Fruit fly (Drosophila melanogaster) whole organism, prepupa: ENCODE data around the gene CG14253.

Experiments
- CG10631 ChIP-seq: fragments of 200-800 bp; sonication (Bioruptor generic); optimal IDR thresholded peaks from 2 replicates; lab custom pipeline; 2016; ENCODE audit warnings: missing biosample characterization, missing genetic modification characterization
- CG10669 ChIP-seq: fragments of 200-800 bp; sonication (Bioruptor generic); optimal IDR thresholded peaks from 3 replicates; lab custom pipeline; 2018; ENCODE audit warnings: missing biosample characterization, mild to moderate bottlenecking, missing genetic modification characterization, moderate library complexity
- CG11762 ChIP-seq: fragments of 200-800 bp; sonication (Bioruptor generic); optimal IDR thresholded peaks from 3 replicates; lab custom pipeline; 2016; ENCODE audit warnings: missing biosample characterization, missing genetic modification characterization; ENCODE audit not compliant: insufficient read depth
- CG1621 ChIP-seq: fragments of 200-800 bp; sonication (Bioruptor generic); optimal IDR thresholded peaks from 3 replicates; lab custom pipeline; 2018; ENCODE audit warnings: missing biosample characterization, mild to moderate bottlenecking, missing genetic modification characterization
- CG16779 ChIP-seq: fragments of 200-800 bp; sonication (Bioruptor generic); optimal IDR thresholded peaks from 3 replicates; lab custom pipeline; 2017; ENCODE audit warnings: missing biosample characterization, mild to moderate bottlenecking, missing genetic modification characterization
- CG3032 ChIP-seq: fragments of 200-800 bp; optimal IDR thresholded peaks from 2 replicates; lab custom pipeline; 2019; ENCODE audit warnings: missing biosample characterization, mild to moderate bottlenecking, missing genetic modification characterization, moderate library complexity
- CG34406 ChIP-seq: fragments of 200-800 bp; sonication (Bioruptor generic); optimal IDR thresholded peaks from 3 replicates; lab custom pipeline; 2016; ENCODE audit warnings: missing biosample characterization, missing genetic modification characterization
- CG6163 ChIP-seq: fragments of 200-800 bp; sonication (Bioruptor generic); IDR thresholded peaks from 3 replicates; pipeline ENCODE4 v1.3.6; 2022; ENCODE audit warnings: missing biosample characterization, missing genetic modification characterization
- CG6276 ChIP-seq: fragments of 200-800 bp; sonication (Bioruptor generic); optimal IDR thresholded peaks from 2 replicates; lab custom pipeline; 2017; ENCODE audit warnings: missing biosample characterization, mild to moderate bottlenecking, missing genetic modification characterization
- CG6792 ChIP-seq: fragments of 200-800 bp; sonication (Bioruptor generic); optimal IDR thresholded peaks from 3 replicates; lab custom pipeline; 2016; ENCODE audit warnings: missing biosample characterization, missing genetic modification characterization
- CG6854 ChIP-seq: fragments of 200-800 bp; sonication (Bioruptor generic); optimal IDR thresholded peaks from 2 replicates; lab custom pipeline; 2017; ENCODE audit warnings: missing biosample characterization, mild to moderate bottlenecking, missing genetic modification characterization
- CG8319 ChIP-seq: fragments of 200-800 bp; sonication (Bioruptor generic); optimal IDR thresholded peaks from 3 replicates; lab custom pipeline; 2016; ENCODE audit warnings: missing biosample characterization, missing genetic modification characterization
- CG8632 ChIP-seq: fragments of 200-800 bp; sonication (Bioruptor generic); optimal IDR thresholded peaks from 3 replicates; lab custom pipeline; 2016; ENCODE audit warnings: missing biosample characterization, missing genetic modification characterization
- Eip75B ChIP-seq: fragments of 200-800 bp; sonication (Bioruptor generic); optimal IDR thresholded peaks from 3 replicates; lab custom pipeline; 2016; ENCODE audit warnings: missing biosample characterization, missing genetic modification characterization
- Eip78C ChIP-seq: fragments of 200-800 bp; sonication (Bioruptor generic); peaks from one replicate; lab custom pipeline; 2016; ENCODE audit warnings: missing biosample characterization, missing genetic modification characterization
- Eip93F ChIP-seq: fragments of 200-800 bp; sonication (Bioruptor generic); optimal IDR thresholded peaks from 2 replicates; lab custom pipeline; 2016; ENCODE audit warnings: missing biosample characterization, mild to moderate bottlenecking, missing genetic modification characterization
- Ets21C ChIP-seq: fragments of 200-800 bp; sonication (Bioruptor generic); optimal IDR thresholded peaks from 3 replicates; lab custom pipeline; 2016; ENCODE audit warnings: missing biosample characterization, missing genetic modification characterization
- Ets96B ChIP-seq: fragments of 200-800 bp; optimal IDR thresholded peaks from 2 replicates; lab custom pipeline; 2019; ENCODE audit warnings: missing biosample characterization, mild to moderate bottlenecking, missing genetic modification characterization, moderate library complexity
- Hr4 ChIP-seq: fragments of 200-800 bp; sonication (Bioruptor generic); optimal IDR thresholded peaks from 3 replicates; lab custom pipeline; 2016; ENCODE audit warnings: missing biosample characterization, missing genetic modification characterization
- Met ChIP-seq: fragments of 200-800 bp; sonication (Bioruptor generic); optimal IDR thresholded peaks from 3 replicates; lab custom pipeline; 2016; ENCODE audit warnings: missing biosample characterization, missing genetic modification characterization
- OdsH ChIP-seq: fragments of 200-800 bp; sonication (Bioruptor generic); optimal IDR thresholded peaks from 3 replicates; lab custom pipeline; 2016; ENCODE audit warnings: missing biosample characterization, missing genetic modification characterization
- Sox15 ChIP-seq: fragments of 200-800 bp; sonication (Bioruptor generic); optimal IDR thresholded peaks from 3 replicates; lab custom pipeline; 2016; ENCODE audit warnings: missing biosample characterization, missing genetic modification characterization
- achi ChIP-seq: fragments of 200-800 bp; sonication (Bioruptor generic); optimal IDR thresholded peaks from 3 replicates; lab custom pipeline; 2016; ENCODE audit warnings: missing biosample characterization, missing genetic modification characterization
- acj6 ChIP-seq: fragments of 200-800 bp; sonication (Bioruptor generic); optimal IDR thresholded peaks from 3 replicates; lab custom pipeline; 2016; ENCODE audit warnings: missing biosample characterization, missing genetic modification characterization
- cyc ChIP-seq: fragments of 200-800 bp; sonication (Bioruptor generic); optimal IDR thresholded peaks from 3 replicates; lab custom pipeline; 2016; ENCODE audit warnings: missing biosample characterization, missing genetic modification characterization
- dsx ChIP-seq: fragments of 200-800 bp; optimal IDR thresholded peaks from 3 replicates; lab custom pipeline; 2019; ENCODE audit warnings: missing biosample characterization, mild to moderate bottlenecking, missing genetic modification characterization, moderate library complexity; ENCODE audit not compliant: poor library complexity, severe bottlenecking
- fd59A ChIP-seq: fragments of 200-800 bp; sonication (Bioruptor generic); optimal IDR thresholded peaks from 2 replicates; lab custom pipeline; 2017; ENCODE audit warnings: missing biosample characterization, mild to moderate bottlenecking, missing genetic modification characterization, missing genetic modification reagents
- fd85E ChIP-seq: fragments of 200-800 bp; sonication (Bioruptor generic); optimal IDR thresholded peaks from 3 replicates; lab custom pipeline; 2016; ENCODE audit warnings: missing biosample characterization, missing genetic modification characterization
- fkh ChIP-seq: fragments of 200-800 bp; sonication (Bioruptor generic); optimal IDR thresholded peaks from 3 replicates; lab custom pipeline; 2017; ENCODE audit warnings: missing biosample characterization, mild to moderate bottlenecking, missing genetic modification characterization, moderate library complexity
- lz ChIP-seq: fragments of 200-800 bp; sonication (Bioruptor generic); optimal IDR thresholded peaks from 3 replicates; lab custom pipeline; 2016; ENCODE audit warnings: missing biosample characterization, missing genetic modification characterization
- net ChIP-seq: fragments of 200-800 bp; sonication (Bioruptor generic); optimal IDR thresholded peaks from 3 replicates; lab custom pipeline; 2016; ENCODE audit warnings: missing biosample characterization, missing genetic modification characterization
- pdm3 ChIP-seq: fragments of 200-800 bp; sonication (Bioruptor generic); optimal IDR thresholded peaks from 3 replicates; lab custom pipeline; 2016; ENCODE audit warnings: missing biosample characterization, missing genetic modification characterization
- svp ChIP-seq: fragments of 200-800 bp; sonication (Bioruptor generic); peaks from one replicate; lab custom pipeline; 2016; ENCODE audit warnings: missing biosample characterization, missing genetic modification characterization
- topi ChIP-seq: fragments of 200-800 bp; sonication (Bioruptor generic); optimal IDR thresholded peaks from 3 replicates; lab custom pipeline; 2016; ENCODE audit warnings: missing biosample characterization, missing genetic modification characterization

CG14253 gene

DNA sequence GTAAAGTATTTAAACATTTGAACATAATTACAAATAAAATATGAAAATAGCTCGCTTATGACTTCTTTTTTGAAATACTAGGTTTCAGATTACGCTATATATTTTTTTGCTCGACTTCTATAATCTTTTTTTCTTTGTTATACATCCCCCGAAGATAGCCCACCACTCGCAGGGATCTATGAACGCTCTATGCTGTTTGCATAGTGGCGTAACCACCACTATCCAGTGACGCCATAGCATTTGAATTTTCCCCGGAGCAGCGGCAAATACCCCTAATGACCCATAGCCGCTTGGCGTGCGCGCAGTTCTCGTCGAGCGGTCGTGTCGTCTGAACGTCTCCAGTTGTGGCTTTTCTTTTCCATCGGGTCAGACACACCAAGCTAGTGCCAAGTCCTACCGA is at the start of gene CG14253, which contains the start of gene CG46313:
Gene CG14253 (plus strand): TSS at position 301 of the 400 bp plus-strand sequence.
Gene CG46313 (plus strand): TSS at position 301 of the 400 bp plus-strand sequence.
- no peak for TF ChIP-seq CG6792 (GFP tag; lab: Kevin White, UChicago)
- TF ChIP-seq Hr4 (GFP tag; lab: Kevin White, UChicago) = no peak
- TF ChIP-seq CG10669 = no peak
- no peak for TF ChIP-seq dsx
- TF ChIP-seq topi (GFP tag; lab: Kevin White, UChicago) = no peak
- TF ChIP-seq Ets96B (tag; lab: Kevin White, UChicago) = no peak
- TF ChIP-seq Sox15 (GFP tag; lab: Kevin White, UChicago) = no peak
- no peak for TF ChIP-seq pdm3
- no peak for TF ChIP-seq CG16779 (tag; lab: Kevin White, UChicago)

DNA sequence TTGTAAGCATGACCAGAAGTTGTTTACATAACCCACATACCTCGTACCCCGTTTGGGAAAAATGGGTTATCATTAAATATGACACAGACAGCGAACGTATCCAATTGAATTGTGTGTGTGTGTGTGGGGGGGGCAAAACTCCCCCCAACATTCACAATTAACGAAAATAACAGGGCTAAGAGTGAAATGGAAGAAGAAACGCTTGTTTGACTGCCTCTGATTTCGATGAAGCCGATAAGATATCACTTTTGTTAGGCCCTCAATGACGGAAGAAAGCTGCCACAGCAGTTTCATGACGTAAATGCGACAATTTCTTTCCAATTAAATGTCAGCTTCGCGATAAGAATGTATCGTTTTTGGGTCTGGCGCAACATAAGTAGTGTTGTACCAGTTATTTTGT is 44.5 kb upstream of the CG14253 start:
- TF ChIP-seq CG6276 (GFP tag; lab: Kevin White, UChicago) (no peak), fkh (GFP tag; lab: Kevin White, UChicago) (peak; percentile 46), CG1621 (tag; lab: Kevin White, UChicago) (no peak), achi (GFP tag; lab: Kevin White, UChicago) (no peak), CG11762 (GFP tag; lab: Kevin White, UChicago) (no peak), CG8632 (no peak), net (no peak), Eip78C (peak; percentile 42), CG3032 (tag; lab: Kevin White, UChicago) (no peak), CG8319 (GFP tag; lab: Kevin White, UChicago) (no peak), CG6854 (GFP tag; lab: Kevin White, UChicago) (peak; percentile 23)

DNA sequence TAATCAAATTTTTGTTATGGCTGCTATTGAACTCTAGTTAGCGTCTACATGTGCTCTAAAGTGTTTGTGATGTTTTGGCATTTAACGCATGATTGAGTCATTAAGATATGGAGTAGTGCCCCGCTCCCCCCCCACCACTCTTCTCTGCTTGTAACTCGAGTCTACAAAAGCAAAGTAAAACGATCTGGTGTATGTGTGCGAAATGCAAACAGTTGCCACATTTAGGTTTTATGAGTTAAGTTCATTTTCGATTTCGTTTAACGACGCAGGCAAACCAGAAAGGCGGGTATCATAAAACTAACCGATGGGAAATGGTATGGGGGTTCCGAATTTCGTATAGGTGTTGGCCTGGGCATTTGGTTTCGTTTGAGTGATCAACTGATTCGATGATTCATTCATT is 43.8 kb upstream of the CG14253 start:
- TF ChIP-seq fkh (GFP tag; lab: Kevin White, UChicago) (peak; percentile 83), CG10631 (GFP tag; lab: Kevin White, UChicago) (no peak)

DNA sequence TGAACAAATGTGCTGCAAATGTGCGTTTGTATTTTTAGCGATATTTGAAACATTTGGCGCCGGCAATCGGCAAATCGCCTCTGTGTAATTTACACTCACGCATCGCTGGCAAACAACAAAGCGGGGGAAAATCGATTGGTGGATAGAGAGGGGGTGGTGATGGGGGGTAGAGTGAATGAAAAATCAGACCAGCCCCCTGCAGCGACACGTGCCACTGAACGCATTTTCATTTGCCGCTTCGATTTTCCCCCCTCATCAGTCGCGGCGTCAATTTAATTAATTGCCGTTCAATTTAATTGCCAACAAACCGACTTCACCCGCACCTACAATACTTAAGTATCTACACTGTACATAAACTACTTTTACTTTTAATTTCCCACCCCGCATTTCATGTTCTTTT is 42.9 kb upstream of the CG14253 start:
- TF ChIP-seq Eip93F = no peak
- no peak for TF ChIP-seq fd59A (GFP tag; lab: Kevin White, UChicago)
- TF ChIP-seq achi (GFP tag; lab: Kevin White, UChicago) = no peak
- TF ChIP-seq acj6 = no peak
- no peak for TF ChIP-seq pdm3
- no peak for TF ChIP-seq CG3032 (tag; lab: Kevin White, UChicago)
- no peak for TF ChIP-seq Met (GFP tag; lab: Kevin White, UChicago)
- no peak for TF ChIP-seq CG6792 (GFP tag; lab: Kevin White, UChicago)
- TF ChIP-seq CG16779 (tag; lab: Kevin White, UChicago) = no peak
- TF ChIP-seq CG10631 (GFP tag; lab: Kevin White, UChicago) = no peak
- TF ChIP-seq fkh (GFP tag; lab: Kevin White, UChicago) = no peak
- TF ChIP-seq lz (GFP tag; lab: Kevin White, UChicago) = no peak
- TF ChIP-seq svp (GFP tag; lab: Kevin White, UChicago) = no peak
- TF ChIP-seq CG8632 = no peak
- TF ChIP-seq fd85E (GFP tag; lab: Kevin White, UChicago) = no peak
- no peak for TF ChIP-seq CG6163 (GFP tag; lab: Robert Waterston, UW)
- TF ChIP-seq OdsH = no peak
- TF ChIP-seq Ets21C = no peak

DNA sequence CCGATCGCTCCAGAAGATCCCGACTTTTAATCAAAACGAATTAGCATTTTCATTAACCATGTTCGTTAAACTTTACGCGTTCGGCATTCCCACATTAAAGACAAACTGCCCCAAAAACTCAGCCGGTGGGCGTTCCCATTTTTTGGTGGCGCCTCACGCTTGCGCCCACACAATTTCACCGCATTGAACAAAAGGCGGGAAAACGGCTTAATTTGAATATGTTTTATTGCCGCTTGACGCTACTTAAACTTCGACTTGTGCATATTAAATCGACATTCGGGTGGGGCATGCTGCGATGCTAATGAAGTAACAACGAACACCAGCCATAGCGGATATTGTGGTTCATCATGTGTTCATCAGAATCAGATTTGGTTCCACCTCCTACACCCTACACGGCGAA is 41.8 kb upstream of the CG14253 start:
- TF ChIP-seq lz (GFP tag; lab: Kevin White, UChicago) (no peak), CG34406 (GFP tag; lab: Kevin White, UChicago) (no peak), Hr4 (GFP tag; lab: Kevin White, UChicago) (no peak), cyc (GFP tag; lab: Kevin White, UChicago) (no peak), Eip75B (GFP tag; lab: Kevin White, UChicago) (no peak)
